Fruit fly (Drosophila melanogaster) whole organism, embryonic: ENCODE measurements around the gene Syx5.
A peak's percentile ranks its signal among the peaks of the same experiment; 100 is the strongest.

Experiments
- Ada2b ChIP-seq: fragments of 200-800 bp; sonication (Bioruptor generic); IDR thresholded peaks from 2 replicates; pipeline ENCODE4 v1.3.6; 2022; ENCODE audit warnings: missing biosample characterization, missing genetic modification characterization
- CG10147 ChIP-seq: fragments of 200-800 bp; sonication (Bioruptor generic); optimal IDR thresholded peaks from 2 replicates; lab custom pipeline; 2019; ENCODE audit warnings: missing biosample characterization, mild to moderate bottlenecking, missing genetic modification characterization, moderate library complexity
- CG11560 ChIP-seq: fragments of 200-800 bp; sonication (Bioruptor generic); IDR thresholded peaks from 3 replicates; pipeline ENCODE4 v1.3.6; 2022; ENCODE audit warnings: missing biosample characterization, missing genetic modification characterization
- CG12104 ChIP-seq: fragments of 200-800 bp; sonication (Bioruptor generic); optimal IDR thresholded peaks from 3 replicates; lab custom pipeline; 2016; ENCODE audit warnings: missing biosample characterization, missing genetic modification characterization
- CG12659 ChIP-seq: fragments of 200-800 bp; sonication (Bioruptor generic); optimal IDR thresholded peaks from 3 replicates; lab custom pipeline; 2017; ENCODE audit warnings: mild to moderate bottlenecking, missing biosample characterization, missing genetic modification reagents, missing genetic modification characterization
- CG12744 ChIP-seq: fragments of 200-800 bp; sonication (Bioruptor generic); optimal IDR thresholded peaks from 2 replicates; lab custom pipeline; 2016; ENCODE audit warnings: missing biosample characterization, missing genetic modification characterization
- CG14965 ChIP-seq: fragments of 200-800 bp; sonication (Bioruptor generic); optimal IDR thresholded peaks from 2 replicates; lab custom pipeline; 2016; ENCODE audit warnings: missing biosample characterization, missing genetic modification characterization, borderline replicate concordance
- CG17802 ChIP-seq: fragments of 200-800 bp; sonication (Bioruptor generic); optimal IDR thresholded peaks from 2 replicates; lab custom pipeline; 2018; ENCODE audit warnings: missing biosample characterization, mild to moderate bottlenecking, missing genetic modification characterization, moderate library complexity
- CG18262 ChIP-seq: fragments of 200-800 bp; optimal IDR thresholded peaks from 3 replicates; lab custom pipeline; 2019; ENCODE audit warnings: missing biosample characterization, mild to moderate bottlenecking, missing genetic modification characterization, moderate library complexity
- CG18476 ChIP-seq: fragments of 200-800 bp; sonication (Bioruptor generic); optimal IDR thresholded peaks from 2 replicates; lab custom pipeline; 2016; ENCODE audit warnings: missing biosample characterization, mild to moderate bottlenecking, missing genetic modification characterization
- CG32532 ChIP-seq: fragments of 200-800 bp; sonication (Bioruptor generic); IDR thresholded peaks from 2 replicates; pipeline ENCODE4 v1.3.6; 2022; ENCODE audit warnings: missing biosample characterization, missing genetic modification characterization
- CG5953 ChIP-seq: fragments of 200-800 bp; sonication (Bioruptor generic); IDR thresholded peaks from 2 replicates; pipeline ENCODE4 v1.3.6; 2022; ENCODE audit warnings: missing biosample characterization, missing genetic modification characterization
- CG6272 ChIP-seq: fragments of 200-800 bp; sonication (Bioruptor generic); IDR thresholded peaks from 2 replicates; pipeline ENCODE4 v1.3.6; 2022; ENCODE audit warnings: missing biosample characterization, missing genetic modification characterization
- CG8290 ChIP-seq, 3 experiments: fragments of 200-800 bp; sonication (Bioruptor generic); optimal IDR thresholded peaks; 2 replicates each; lab custom pipeline; 2016 to 2019; ENCODE audit warnings: missing biosample characterization in 3 of 3, missing genetic modification characterization in 3 of 3, mild to moderate bottlenecking in 2 of 3, moderate library complexity in 1 of 3
- CG8944 ChIP-seq: fragments of 200-800 bp; sonication (Bioruptor generic); optimal IDR thresholded peaks from 3 replicates; lab custom pipeline; 2016; ENCODE audit warnings: missing biosample characterization, missing genetic modification characterization
- CoRest ChIP-seq: fragments of 200-800 bp; sonication (Bioruptor generic); optimal IDR thresholded peaks from 3 replicates; lab custom pipeline; 2018; ENCODE audit warnings: missing biosample characterization, mild to moderate bottlenecking, missing genetic modification characterization, moderate library complexity
- CrebB ChIP-seq: fragments of 200-800 bp; sonication (Bioruptor generic); optimal IDR thresholded peaks from 3 replicates; lab custom pipeline; 2018; ENCODE audit warnings: missing biosample characterization, mild to moderate bottlenecking, missing genetic modification characterization
- Dip2 ChIP-seq: fragments of 200-800 bp; sonication (Bioruptor generic); IDR thresholded peaks from 2 replicates; pipeline ENCODE4 v1.3.6; 2022; ENCODE audit warnings: missing biosample characterization, missing genetic modification characterization
- Fer2 ChIP-seq: fragments of 200-800 bp; sonication (Bioruptor generic); optimal IDR thresholded peaks from 2 replicates; lab custom pipeline; 2018; ENCODE audit warnings: missing biosample characterization, mild to moderate bottlenecking, missing genetic modification characterization, moderate library complexity
- Hey ChIP-seq: fragments of 200-800 bp; sonication (Bioruptor generic); optimal IDR thresholded peaks from 3 replicates; lab custom pipeline; 2018; ENCODE audit warnings: missing biosample characterization, mild to moderate bottlenecking, missing genetic modification characterization
- Kr ChIP-seq: fragments of 200-800 bp; sonication (Bioruptor generic); optimal IDR thresholded peaks from 2 replicates; lab custom pipeline; 2017; ENCODE audit warnings: missing biosample characterization, mild to moderate bottlenecking, missing genetic modification characterization
- Lim3 ChIP-seq: fragments of 200-800 bp; sonication (Bioruptor generic); IDR thresholded peaks from 2 replicates; pipeline ENCODE4 v1.3.6; 2022; ENCODE audit warnings: missing biosample characterization, missing genetic modification characterization
- Mad ChIP-seq: fragments of 200-800 bp; sonication (Bioruptor generic); optimal IDR thresholded peaks from 2 replicates; lab custom pipeline; 2016; ENCODE audit warnings: missing biosample characterization, missing genetic modification characterization
- Nf-YC ChIP-seq: fragments of 200-800 bp; optimal IDR thresholded peaks from 3 replicates; lab custom pipeline; 2019; ENCODE audit warnings: missing biosample characterization, mild to moderate bottlenecking, missing genetic modification characterization, moderate library complexity
- Scr ChIP-seq: fragments of 200-800 bp; sonication (Bioruptor generic); IDR thresholded peaks from 2 replicates; pipeline ENCODE4 v1.3.6; 2022; ENCODE audit warnings: missing biosample characterization, missing genetic modification characterization; ENCODE audit not compliant: partially characterized antibody
- Six4 ChIP-seq: fragments of 200-800 bp; sonication (Bioruptor generic); optimal IDR thresholded peaks from 2 replicates; lab custom pipeline; 2016; ENCODE audit warnings: missing biosample characterization, missing genetic modification characterization
- Xbp1 ChIP-seq: fragments of 200-800 bp; sonication (Bioruptor generic); optimal IDR thresholded peaks from 3 replicates; lab custom pipeline; 2016; ENCODE audit warnings: missing biosample characterization, mild to moderate bottlenecking, missing genetic modification characterization
- ara ChIP-seq: fragments of 200-800 bp; sonication (Bioruptor generic); IDR thresholded peaks from 2 replicates; pipeline ENCODE4 v1.3.6; 2022; ENCODE audit warnings: missing biosample characterization, missing genetic modification characterization
- ato ChIP-seq: fragments of 200-800 bp; sonication (Bioruptor generic); IDR thresholded peaks from 2 replicates; pipeline ENCODE4 v1.3.6; 2022; ENCODE audit warnings: missing biosample characterization, missing genetic modification characterization; ENCODE audit not compliant: partially characterized antibody
- chinmo ChIP-seq: fragments of 200-800 bp; sonication (Bioruptor generic); IDR thresholded peaks from 4 replicates; pipeline ENCODE4 v1.3.6; 2022; ENCODE audit warnings: missing biosample characterization, missing genetic modification characterization; ENCODE audit not compliant: partially characterized antibody
- chm ChIP-seq: fragments of 200-800 bp; sonication (Bioruptor generic); IDR thresholded peaks from 2 replicates; pipeline ENCODE4 v1.3.6; 2022; ENCODE audit warnings: missing biosample characterization, missing genetic modification characterization
- danr ChIP-seq: fragments of 200-800 bp; sonication (Bioruptor generic); IDR thresholded peaks from 2 replicates; pipeline ENCODE4 v1.3.6; 2022; ENCODE audit warnings: missing biosample characterization, missing genetic modification characterization
- ems ChIP-seq: fragments of 200-800 bp; sonication (Bioruptor generic); optimal IDR thresholded peaks from 3 replicates; lab custom pipeline; 2016; ENCODE audit warnings: missing biosample characterization, missing genetic modification characterization
- en ChIP-seq: fragments of 200-800 bp; sonication (Bioruptor generic); optimal IDR thresholded peaks from 2 replicates; lab custom pipeline; 2016; ENCODE audit warnings: missing biosample characterization, missing genetic modification characterization
- esg ChIP-seq: fragments of 200-800 bp; sonication (Bioruptor generic); conservative IDR thresholded peaks from 2 replicates; pipeline ENCODE4 v1.3.6; 2022; ENCODE audit warnings: missing biosample characterization, missing genetic modification characterization
- fd102C ChIP-seq: fragments of 200-800 bp; sonication (Bioruptor generic); optimal IDR thresholded peaks from 2 replicates; lab custom pipeline; 2018; ENCODE audit warnings: missing biosample characterization, mild to moderate bottlenecking, missing genetic modification characterization, moderate library complexity
- fu2 ChIP-seq: fragments of 200-800 bp; sonication (Bioruptor generic); optimal IDR thresholded peaks from 2 replicates; lab custom pipeline; 2016; ENCODE audit warnings: missing biosample characterization, missing genetic modification characterization
- grau ChIP-seq: fragments of 200-800 bp; optimal IDR thresholded peaks from 3 replicates; lab custom pipeline; 2019; ENCODE audit warnings: missing biosample characterization, mild to moderate bottlenecking, missing genetic modification characterization, moderate library complexity
- grn ChIP-seq: fragments of 200-800 bp; sonication (Bioruptor generic); optimal IDR thresholded peaks from 3 replicates; lab custom pipeline; 2017; ENCODE audit warnings: missing biosample characterization, missing genetic modification characterization
- her ChIP-seq: fragments of 200-800 bp; sonication (Bioruptor generic); optimal IDR thresholded peaks from 2 replicates; lab custom pipeline; 2016; ENCODE audit warnings: missing biosample characterization, missing genetic modification characterization
- kah ChIP-seq: fragments of 200-800 bp; sonication (Bioruptor generic); optimal IDR thresholded peaks from 2 replicates; lab custom pipeline; 2018; ENCODE audit warnings: missing biosample characterization, mild to moderate bottlenecking, missing genetic modification characterization
- luna ChIP-seq: fragments of 200-800 bp; sonication (Bioruptor generic); optimal IDR thresholded peaks from 2 replicates; lab custom pipeline; 2016; ENCODE audit warnings: missing biosample characterization, missing genetic modification characterization
- pfk ChIP-seq: fragments of 200-800 bp; sonication (Bioruptor generic); optimal IDR thresholded peaks from 2 replicates; lab custom pipeline; 2018; ENCODE audit warnings: missing biosample characterization, mild to moderate bottlenecking, missing genetic modification characterization, moderate library complexity
- pnt ChIP-seq: fragments of 200-800 bp; sonication (Bioruptor generic); optimal IDR thresholded peaks from 3 replicates; lab custom pipeline; 2016; ENCODE audit warnings: missing biosample characterization, missing genetic modification characterization
- prd ChIP-seq, 3 experiments: fragments of >200 bp in 2 of 3; fragments of 200-800 bp in 1 of 3; sonication (Bioruptor generic) in 1 of 3; optimal IDR thresholded peaks in 2 of 3; IDR thresholded peaks in 1 of 3; 2 replicates in 2 of 3; 3 replicates in 1 of 3; pipeline versions ENCODE4 v1.3.6 to Lab custom; 2017 to 2022; ENCODE audit warnings: missing biosample characterization in 1 of 3, missing genetic modification characterization in 1 of 3
- slou ChIP-seq: fragments of 200-800 bp; sonication (Bioruptor generic); optimal IDR thresholded peaks from 3 replicates; lab custom pipeline; 2016; ENCODE audit warnings: missing biosample characterization, missing genetic modification characterization
- ttk ChIP-seq: fragments of 200-800 bp; sonication (Bioruptor generic); IDR thresholded peaks from 2 replicates; pipeline ENCODE4 v2.1.2; 2022; ENCODE audit warnings: missing biosample characterization, missing genetic modification characterization
- usp ChIP-seq: fragments of >200 bp; optimal IDR thresholded peaks from 2 replicates; lab custom pipeline; 2017; ENCODE audit warnings: missing biosample characterization, missing genetic modification characterization
- vfl ChIP-seq: fragments of 200-800 bp; sonication (Bioruptor generic); optimal IDR thresholded peaks from 2 replicates; lab custom pipeline; 2016; ENCODE audit warnings: missing biosample characterization, missing genetic modification characterization
- vnd ChIP-seq: fragments of 200-800 bp; sonication (Bioruptor generic); IDR thresholded peaks from 3 replicates; pipeline ENCODE4 v1.3.6; 2022; ENCODE audit warnings: missing biosample characterization, missing genetic modification characterization; ENCODE audit not compliant: partially characterized antibody
- z ChIP-seq: fragments of 200-800 bp; sonication (Bioruptor generic); IDR thresholded peaks from 3 replicates; pipeline ENCODE4 v1.3.6; 2022; ENCODE audit warnings: missing biosample characterization, missing genetic modification characterization

Gene Syx5

dm6 chr2L:16310648-16311047 lies 3.5 kb downstream of the Syx5 start, which contains the start of the genes cni and fzy (continued):
- TF ChIP-seq CG18262 (peak; percentile 27), usp (no peak), pnt (GFP tag; lab: Kevin White, UChicago) (no peak), ato (GFP tag; lab: Robert Waterston, UW) (no peak), CG17802 (no peak), chm (no peak), CG12659 (GFP tag; lab: Kevin White, UChicago) (peak; percentile 74), fd102C (GFP tag; lab: Kevin White, UChicago) (no peak), Dip2 (GFP tag; lab: Robert Waterston, UW) (no peak), danr (GFP tag; lab: Robert Waterston, UW) (no peak), Six4 (GFP tag; lab: Kevin White, UChicago) (peak; percentile 8), CG14965 (no peak), CG32532 (0 out of 2 replicates have a peak, but pooled peaks have one; percentile 15), ara (GFP tag; lab: Robert Waterston, UW) (no peak), Nf-YC (tag; lab: Kevin White, UChicago) (peak; percentile 37), kah (GFP tag; lab: Kevin White, UChicago) (no peak), Scr (peak; percentile 22; the same call in 1 of the 2 replicates), esg (no peak), Hey (no peak), CrebB (tag; lab: Kevin White, UChicago) (no peak), CG6272 (GFP tag; lab: Robert Waterston, UW) (no peak), ttk (GFP tag; lab: Robert Waterston, UW) (no peak), CG5953 (GFP tag; lab: Robert Waterston, UW) (no peak), chinmo (GFP tag; lab: Robert Waterston, UW) (no peak), grn (GFP tag; lab: Kevin White, UChicago) (no peak), en (GFP tag; lab: Kevin White, UChicago) (no peak), slou (GFP tag; lab: Kevin White, UChicago) (no peak), CG10147 (GFP tag; lab: Kevin White, UChicago) (peak; percentile 18), luna (GFP tag; lab: Kevin White, UChicago) (no peak), CG8944 (no peak), her (GFP tag; lab: Kevin White, UChicago) (no peak), grau (tag; lab: Kevin White, UChicago) (peak; percentile 32), pfk (no peak), CG11560 (no peak), CoRest (tag; lab: Kevin White, UChicago) (peak; percentile 49), Xbp1 (GFP tag; lab: Kevin White, UChicago) (peak; percentile 21), ems (GFP tag; lab: Kevin White, UChicago) (no peak), vnd (GFP tag; lab: Robert Waterston, UW) (no peak), CG12744 (no peak), Ada2b (GFP tag; lab: Robert Waterston, UW) (0 out of 2 replicates have a peak, but pooled peaks have one; percentile 16), prd (optimal IDR thresholded peaks at IDR 0.05; lab: Kevin White, UChicago) (no peak), prd (GFP tag; IDR thresholded peaks at IDR 0.05; lab: Robert Waterston, UW) (no peak), Fer2 (tag; lab: Kevin White, UChicago) (no peak), CG18476 (GFP tag; lab: Kevin White, UChicago) (no peak), Kr (GFP tag; lab: Kevin White, UChicago) (no peak), vfl (GFP tag; lab: Kevin White, UChicago) (no peak), CG8290 (GFP tag; optimal IDR thresholded peaks at IDR 0.05; lab: Kevin White, UChicago) (no peak), CG8290 (tag; optimal IDR thresholded peaks at IDR 0.05; lab: Kevin White, UChicago) (no peak), z (GFP tag; lab: Robert Waterston, UW) (no peak), Mad (GFP tag; lab: Kevin White, UChicago) (peak; percentile 9), Lim3 (GFP tag; lab: Robert Waterston, UW) (no peak), CG12104 (no peak), fu2 (peak; percentile 9)
